Fruit fly (Drosophila melanogaster): ENCODE results near the gene tal-1A.

The tal-1A gene

dm6 chr3R:13812736-13813250, at the start of gene tal-1A, which contains the start of the genes tal-2A, tal-3A and tal-AA (continued):
- TF ChIP-seq Ets96B (tag; optimal IDR thresholded peaks at IDR 0.05) (no peak), esn (GFP tag; optimal IDR thresholded peaks at IDR 0.05) (peak; percentile 56), ss (GFP tag; optimal IDR thresholded peaks at IDR 0.05) (peak; percentile 62), Blimp-1 (GFP tag; optimal IDR thresholded peaks at IDR 0.05) (no peak), CG11294 (GFP tag; IDR thresholded peaks at IDR 0.05) (no peak), CG1621 (tag; optimal IDR thresholded peaks at IDR 0.05) (no peak), Lpt (GFP tag; optimal IDR thresholded peaks at IDR 0.05) (peak; percentile 30)

dm6 chr3R:13765001-13765400, 47.9 kb upstream of the tal-1A start:
- TF ChIP-seq achi (GFP tag; optimal IDR thresholded peaks at IDR 0.05) = peak; percentile 4
- TF ChIP-seq Blimp-1 (GFP tag; optimal IDR thresholded peaks at IDR 0.05) = no peak
- TF ChIP-seq CG10631 (GFP tag; optimal IDR thresholded peaks at IDR 0.05) = no peak
- no peak for TF ChIP-seq CG10669 (GFP tag; optimal IDR thresholded peaks at IDR 0.05)
- peak; percentile 82 for TF ChIP-seq Eip78C (GFP tag)
- TF ChIP-seq CG15336 (GFP tag; IDR thresholded peaks at IDR 0.05) = 0 out of 2 replicates have a peak, but pooled peaks have one; percentile 15
- TF ChIP-seq spab (GFP tag; optimal IDR thresholded peaks at IDR 0.05) = no peak
- TF ChIP-seq cyc (GFP tag; optimal IDR thresholded peaks at IDR 0.05) = no peak
- peak; percentile 17 for TF ChIP-seq CG34406 (GFP tag; optimal IDR thresholded peaks at IDR 0.05)

dm6 chr3R:13765456-13765855, 47.5 kb upstream of the tal-1A start, which contains the start of gene CG9312:
TSS of gene CG9312 (plus strand) at chr3R:13765756.
- TF ChIP-seq ss (GFP tag; optimal IDR thresholded peaks at IDR 0.05) (peak in 1 of 2 experiments; percentile 5), CG8119 (GFP tag; IDR thresholded peaks at IDR 0.05) (no peak), dsx (GFP tag; optimal IDR thresholded peaks at IDR 0.05; ENCODE audit: poor library complexity, severe bottlenecking) (peak; percentile 37)

dm6 chr3R:13767239-13767638, 45.7 kb upstream of the tal-1A start, which contains the start of gene Cht5:
TSS of gene Cht5 (plus strand) at chr3R:13767549.
- TF ChIP-seq Sox14 (GFP tag; optimal IDR thresholded peaks at IDR 0.05) (peak; percentile 72), Ets21C (GFP tag; optimal IDR thresholded peaks at IDR 0.05) (no peak), ss (GFP tag; optimal IDR thresholded peaks at IDR 0.05) (peak in 1 of 2 experiments; percentile 36), CG6808 (GFP tag; optimal IDR thresholded peaks at IDR 0.05) (peak; percentile 16), Eip78C (GFP tag) (peak; percentile 58), Hr39 (GFP tag; optimal IDR thresholded peaks at IDR 0.05) (no peak), achi (GFP tag; optimal IDR thresholded peaks at IDR 0.05) (no peak), Met (GFP tag; optimal IDR thresholded peaks at IDR 0.05) (no peak), CG3919 (GFP tag; optimal IDR thresholded peaks at IDR 0.05) (no peak), CG1621 (tag; optimal IDR thresholded peaks at IDR 0.05) (peak; percentile 75), dsx (GFP tag; optimal IDR thresholded peaks at IDR 0.05; ENCODE audit: poor library complexity, severe bottlenecking) (peak; percentile 8), eg (GFP tag; IDR thresholded peaks at IDR 0.05) (0 out of 3 replicates have a peak, but pooled peaks have one; percentile 10), Eip75B (GFP tag; optimal IDR thresholded peaks at IDR 0.05) (peak; percentile 0)

- TF ChIP-seq fkh (GFP tag; optimal IDR thresholded peaks at IDR 0.05) (no peak), Blimp-1 (GFP tag; optimal IDR thresholded peaks at IDR 0.05) (no peak)
Observed at dm6 chr3R:13771195-13771594, 41.7 kb upstream of the tal-1A start, which contains the start of gene CG9297. TSS of gene CG9297 (plus strand) at chr3R:13771495.

- TF ChIP-seq spab (GFP tag; optimal IDR thresholded peaks at IDR 0.05) (no peak), CG34406 (GFP tag; optimal IDR thresholded peaks at IDR 0.05) (no peak), svp (GFP tag) (no peak), CG8632 (GFP tag; optimal IDR thresholded peaks at IDR 0.05) (no peak), eg (GFP tag; IDR thresholded peaks at IDR 0.05) (no peak)
Observed at dm6 chr3R:13773350-13773749, 39.6 kb upstream of the tal-1A start.

Data from whole organism, prepupa.